Fruit fly (Drosophila melanogaster) whole organism, embryonic: ENCODE data around the gene CG5910.
A peak's percentile ranks its signal among the peaks of the same experiment; 100 is the strongest.

ENCODE experiments used
- Asciz ChIP-seq: fragments of 200-800 bp; sonication (Bioruptor generic); optimal IDR thresholded peaks from 2 replicates; lab custom pipeline; 2017; ENCODE audit warnings: missing biosample characterization, mild to moderate bottlenecking, missing genetic modification characterization, missing genetic modification reagents
- Atf6 ChIP-seq: fragments of 200-800 bp; sonication (Bioruptor generic); IDR thresholded peaks from 2 replicates; pipeline ENCODE4 v1.3.6; 2022; ENCODE audit warnings: missing biosample characterization, missing genetic modification characterization
- Blimp-1 ChIP-seq: fragments of 200-800 bp; sonication (Bioruptor generic); optimal IDR thresholded peaks from 3 replicates; lab custom pipeline; 2018; ENCODE audit warnings: missing biosample characterization, missing genetic modification characterization, mild to moderate bottlenecking, moderate library complexity, missing genetic modification reagents
- CG10462 ChIP-seq: fragments of 200-800 bp; sonication (Bioruptor generic); optimal IDR thresholded peaks from 2 replicates; lab custom pipeline; 2016; ENCODE audit warnings: missing biosample characterization, missing genetic modification characterization
- CG10565 ChIP-seq: fragments of 200-800 bp; sonication (Bioruptor generic); optimal IDR thresholded peaks from 3 replicates; lab custom pipeline; 2016; ENCODE audit warnings: missing biosample characterization, mild to moderate bottlenecking, missing genetic modification characterization
- CG12942 ChIP-seq: fragments of 200-800 bp; sonication (Bioruptor generic); optimal IDR thresholded peaks from 3 replicates; lab custom pipeline; 2016; ENCODE audit warnings: missing biosample characterization, missing genetic modification characterization
- CG13894 ChIP-seq: fragments of 200-800 bp; sonication (Bioruptor generic); optimal IDR thresholded peaks from 3 replicates; lab custom pipeline; 2018; ENCODE audit warnings: missing biosample characterization, mild to moderate bottlenecking, missing genetic modification characterization, moderate library complexity
- CG17612 ChIP-seq: fragments of 200-800 bp; sonication (Bioruptor generic); IDR thresholded peaks from 2 replicates; pipeline ENCODE4 v1.3.6; 2022; ENCODE audit warnings: missing biosample characterization, missing genetic modification characterization
- CG2120 ChIP-seq: fragments of 200-800 bp; sonication (Bioruptor generic); optimal IDR thresholded peaks from 3 replicates; lab custom pipeline; 2016; ENCODE audit warnings: missing biosample characterization, missing genetic modification characterization
- CG34224 ChIP-seq: fragments of 200-800 bp; sonication (Bioruptor generic); IDR thresholded peaks from 3 replicates; pipeline ENCODE4 v1.3.6; 2022; ENCODE audit warnings: missing biosample characterization, missing genetic modification characterization; ENCODE audit not compliant: partially characterized antibody
- CG4282 ChIP-seq: fragments of 200-800 bp; sonication (Bioruptor generic); optimal IDR thresholded peaks from 2 replicates; lab custom pipeline; 2016; ENCODE audit warnings: missing biosample characterization, missing genetic modification characterization
- CG5953 ChIP-seq: fragments of 200-800 bp; sonication (Bioruptor generic); IDR thresholded peaks from 2 replicates; pipeline ENCODE4 v1.3.6; 2022; ENCODE audit warnings: missing biosample characterization, missing genetic modification characterization
- CG6654 ChIP-seq: fragments of 200-800 bp; sonication (Bioruptor generic); optimal IDR thresholded peaks from 2 replicates; lab custom pipeline; 2017; ENCODE audit warnings: missing biosample characterization, mild to moderate bottlenecking, missing genetic modification characterization
- CG6791 ChIP-seq: fragments of 200-800 bp; sonication (Bioruptor generic); IDR thresholded peaks from 3 replicates; pipeline ENCODE4 v1.3.6; 2022; ENCODE audit warnings: missing biosample characterization, missing genetic modification characterization; ENCODE audit not compliant: partially characterized antibody
- CG7928 ChIP-seq: fragments of 200-800 bp; sonication (Bioruptor generic); optimal IDR thresholded peaks from 2 replicates; lab custom pipeline; 2017; ENCODE audit warnings: missing biosample characterization, mild to moderate bottlenecking, missing genetic modification characterization
- CHES-1-like ChIP-seq: fragments of 200-800 bp; sonication (Bioruptor generic); optimal IDR thresholded peaks from 2 replicates; lab custom pipeline; 2016; ENCODE audit warnings: missing biosample characterization, missing genetic modification characterization
- D ChIP-seq, 2 experiments: fragments of 200-800 bp in 1 of 2; fragments of >200 bp in 1 of 2; sonication (Bioruptor generic) in 1 of 2; optimal IDR thresholded peaks; 2 replicates in 1 of 2; 3 replicates in 1 of 2; lab custom pipeline; 2017; ENCODE audit warnings: mild to moderate bottlenecking in 1 of 2, missing biosample characterization in 1 of 2, missing genetic modification characterization in 1 of 2, missing genetic modification reagents in 1 of 2
- Ets97D ChIP-seq: fragments of 200-800 bp; sonication (Bioruptor generic); optimal IDR thresholded peaks from 3 replicates; lab custom pipeline; 2016; ENCODE audit warnings: missing biosample characterization, missing genetic modification characterization
- Gsc ChIP-seq: fragments of 200-800 bp; sonication (Bioruptor generic); IDR thresholded peaks from 2 replicates; pipeline ENCODE4 v1.3.6; 2022; ENCODE audit warnings: missing biosample characterization, missing genetic modification characterization
- Max ChIP-seq: fragments of 200-800 bp; sonication (Bioruptor generic); optimal IDR thresholded peaks from 2 replicates; lab custom pipeline; 2016; ENCODE audit warnings: missing biosample characterization, mild to moderate bottlenecking, missing genetic modification characterization
- Neu2 ChIP-seq: fragments of 200-800 bp; sonication (Bioruptor generic); optimal IDR thresholded peaks from 3 replicates; lab custom pipeline; 2016; ENCODE audit warnings: missing biosample characterization, missing genetic modification characterization, borderline replicate concordance
- Scr ChIP-seq: fragments of 200-800 bp; sonication (Bioruptor generic); IDR thresholded peaks from 2 replicates; pipeline ENCODE4 v1.3.6; 2022; ENCODE audit warnings: missing biosample characterization, missing genetic modification characterization; ENCODE audit not compliant: partially characterized antibody
- Sin3A ChIP-seq: fragments of >200 bp; optimal IDR thresholded peaks from 2 replicates; lab custom pipeline; 2018
- al ChIP-seq: fragments of 200-800 bp; sonication (Bioruptor generic); IDR thresholded peaks from 2 replicates; pipeline ENCODE4 v1.3.6; 2022; ENCODE audit warnings: missing biosample characterization, missing genetic modification characterization
- bbx ChIP-seq: fragments of 200-800 bp; sonication (Bioruptor generic); IDR thresholded peaks from 2 replicates; pipeline ENCODE4 v1.3.6; 2022; ENCODE audit warnings: missing biosample characterization, missing genetic modification characterization; ENCODE audit not compliant: partially characterized antibody
- cad ChIP-seq: fragments of >200 bp; optimal IDR thresholded peaks from 2 replicates; lab custom pipeline; 2017; ENCODE audit warnings: missing biosample characterization, missing genetic modification characterization
- chm ChIP-seq: fragments of 200-800 bp; sonication (Bioruptor generic); IDR thresholded peaks from 2 replicates; pipeline ENCODE4 v1.3.6; 2022; ENCODE audit warnings: missing biosample characterization, missing genetic modification characterization
- ci ChIP-seq: fragments of 200-800 bp; sonication (Bioruptor generic); IDR thresholded peaks from 3 replicates; pipeline ENCODE4 v1.3.6; 2022; ENCODE audit warnings: missing biosample characterization, missing genetic modification characterization
- crp ChIP-seq, 2 experiments: fragments of 200-800 bp; sonication (Bioruptor generic); optimal IDR thresholded peaks; 2 replicates in 1 of 2; 3 replicates in 1 of 2; lab custom pipeline; 2017; ENCODE audit warnings: missing biosample characterization in 2 of 2, missing genetic modification characterization in 2 of 2, mild to moderate bottlenecking in 1 of 2, moderate library complexity in 1 of 2
- cwo ChIP-seq: fragments of 200-800 bp; sonication (Bioruptor generic); optimal IDR thresholded peaks from 3 replicates; lab custom pipeline; 2017; ENCODE audit warnings: missing biosample characterization, missing genetic modification characterization, mild to moderate bottlenecking, moderate library complexity, missing genetic modification reagents
- ems ChIP-seq: fragments of 200-800 bp; sonication (Bioruptor generic); optimal IDR thresholded peaks from 3 replicates; lab custom pipeline; 2016; ENCODE audit warnings: missing biosample characterization, missing genetic modification characterization
- exex ChIP-seq: fragments of 200-800 bp; sonication (Bioruptor generic); optimal IDR thresholded peaks from 4 replicates; lab custom pipeline; 2018; ENCODE audit warnings: missing biosample characterization, mild to moderate bottlenecking, missing genetic modification characterization, moderate library complexity
- fd64A ChIP-seq: fragments of 200-800 bp; sonication (Bioruptor generic); optimal IDR thresholded peaks from 3 replicates; lab custom pipeline; 2018; ENCODE audit warnings: missing biosample characterization, mild to moderate bottlenecking, missing genetic modification characterization
- kah ChIP-seq: fragments of 200-800 bp; sonication (Bioruptor generic); optimal IDR thresholded peaks from 2 replicates; lab custom pipeline; 2018; ENCODE audit warnings: missing biosample characterization, mild to moderate bottlenecking, missing genetic modification characterization
- lbe ChIP-seq: fragments of 200-800 bp; sonication (Bioruptor generic); optimal IDR thresholded peaks from 2 replicates; lab custom pipeline; 2016; ENCODE audit warnings: missing biosample characterization, mild to moderate bottlenecking, missing genetic modification characterization
- lov ChIP-seq, 2 experiments: fragments of 200-800 bp in 1 of 2; fragments of >200 bp in 1 of 2; sonication (Bioruptor generic) in 1 of 2; IDR thresholded peaks in 1 of 2; optimal IDR thresholded peaks in 1 of 2; 2 replicates in 1 of 2; 3 replicates in 1 of 2; pipeline versions ENCODE4 v1.3.6 to Lab custom; 2017 to 2022; ENCODE audit warnings: missing biosample characterization in 1 of 2, missing genetic modification characterization in 1 of 2
- luna ChIP-seq: fragments of 200-800 bp; sonication (Bioruptor generic); optimal IDR thresholded peaks from 2 replicates; lab custom pipeline; 2016; ENCODE audit warnings: missing biosample characterization, missing genetic modification characterization
- nerfin-1 ChIP-seq: fragments of 200-800 bp; sonication (Bioruptor generic); optimal IDR thresholded peaks from 3 replicates; lab custom pipeline; 2019; ENCODE audit warnings: missing biosample characterization, mild to moderate bottlenecking, missing genetic modification characterization, moderate library complexity
- peb ChIP-seq: fragments of 200-800 bp; sonication (Bioruptor generic); IDR thresholded peaks from 2 replicates; pipeline ENCODE4 v1.3.6; 2022; ENCODE audit warnings: missing biosample characterization, missing genetic modification characterization
- pum ChIP-seq: fragments of 200-800 bp; sonication (Bioruptor generic); optimal IDR thresholded peaks from 2 replicates; lab custom pipeline; 2016; ENCODE audit warnings: missing biosample characterization, missing genetic modification characterization
- scrt ChIP-seq: fragments of 200-800 bp; sonication (Bioruptor generic); optimal IDR thresholded peaks from 2 replicates; lab custom pipeline; 2018; ENCODE audit warnings: missing biosample characterization, mild to moderate bottlenecking, missing genetic modification characterization, moderate library complexity
- slbo ChIP-seq: fragments of 200-800 bp; sonication (Bioruptor generic); IDR thresholded peaks from 2 replicates; pipeline ENCODE4 v1.3.6; 2022; ENCODE audit warnings: missing biosample characterization, missing genetic modification characterization
- stwl ChIP-seq: fragments of 200-800 bp; sonication (Bioruptor generic); optimal IDR thresholded peaks from 3 replicates; lab custom pipeline; 2018; ENCODE audit warnings: missing biosample characterization, mild to moderate bottlenecking, missing genetic modification characterization, moderate library complexity
- tin ChIP-seq: fragments of 200-800 bp; sonication (Bioruptor generic); optimal IDR thresholded peaks from 3 replicates; lab custom pipeline; 2016; ENCODE audit warnings: missing biosample characterization, missing genetic modification characterization
- tup ChIP-seq: fragments of 200-800 bp; sonication (Bioruptor generic); optimal IDR thresholded peaks from 2 replicates; lab custom pipeline; 2016; ENCODE audit warnings: missing biosample characterization, mild to moderate bottlenecking, missing genetic modification characterization, moderate library complexity
- twi ChIP-seq: fragments of 200-800 bp; optimal IDR thresholded peaks from 2 replicates; lab custom pipeline; 2019; ENCODE audit warnings: missing biosample characterization, mild to moderate bottlenecking, missing genetic modification characterization, moderate library complexity
- usp ChIP-seq: fragments of >200 bp; optimal IDR thresholded peaks from 2 replicates; lab custom pipeline; 2017; ENCODE audit warnings: missing biosample characterization, missing genetic modification characterization

Gene CG5910

DNA sequence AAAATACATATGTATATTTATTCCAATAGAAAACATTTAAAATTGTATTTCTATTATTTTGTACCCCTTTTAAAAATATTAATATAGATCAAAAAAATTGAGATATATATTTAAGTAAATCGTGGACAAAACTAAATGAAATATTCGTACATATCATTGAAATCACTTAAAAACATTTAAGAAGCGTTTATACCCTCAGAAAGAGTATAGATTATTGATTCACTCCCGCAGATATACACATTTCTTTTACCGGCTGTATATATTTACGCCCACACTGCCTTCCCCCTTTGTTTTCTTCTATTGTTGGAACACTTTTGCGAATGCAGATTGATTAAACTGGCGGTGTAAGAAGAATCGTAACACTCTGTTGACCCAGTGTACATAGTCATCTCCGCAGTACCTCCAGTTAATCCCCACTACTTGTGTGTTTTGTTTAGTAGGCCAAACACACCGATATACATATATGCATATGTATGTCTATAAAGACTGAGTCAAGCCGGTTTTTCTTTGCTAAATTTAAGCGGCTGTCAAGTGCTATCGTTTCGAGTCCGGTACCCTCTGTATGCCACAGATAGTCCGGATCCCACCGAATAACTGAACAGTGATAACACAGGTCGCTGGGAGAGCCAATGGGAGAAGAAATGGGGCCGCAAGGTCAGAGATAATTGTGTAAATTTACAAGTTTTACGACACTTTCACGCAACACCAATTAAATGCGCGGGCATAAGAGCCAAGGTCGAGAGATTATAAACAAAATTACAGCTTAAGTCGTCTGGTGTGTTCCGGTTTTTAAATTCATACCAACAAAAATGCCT is 29.5 kb downstream of the CG5910 start (continued):
- peak; percentile 29; the same call in 1 of the 2 replicates for TF ChIP-seq slbo
- TF ChIP-seq Scr (GFP tag; lab: Robert Waterston, UW) = no peak
- peak; percentile 12 for TF ChIP-seq CG13894 (tag; lab: Kevin White, UChicago)
- TF ChIP-seq chm (GFP tag; lab: Robert Waterston, UW) = 0 out of 2 replicates have a peak, but pooled peaks have one; percentile 32
- peak; percentile 31 for TF ChIP-seq CG2120
- no peak for TF ChIP-seq CG10565 (GFP tag; lab: Kevin White, UChicago)
- no peak for TF ChIP-seq CG4282 (GFP tag; lab: Kevin White, UChicago)
- TF ChIP-seq nerfin-1 (tag; lab: Kevin White, UChicago) = peak; percentile 49
- no peak for TF ChIP-seq Blimp-1
- TF ChIP-seq scrt = peak; percentile 1
- TF ChIP-seq usp = no peak
- TF ChIP-seq CG7928 (GFP tag; lab: Kevin White, UChicago) = no peak
- peak; percentile 49 for TF ChIP-seq tup (GFP tag; lab: Kevin White, UChicago)
- TF ChIP-seq CG17612 (GFP tag; lab: Robert Waterston, UW) = no peak
- TF ChIP-seq CG6791 (GFP tag; lab: Robert Waterston, UW) = no peak
- no peak for TF ChIP-seq tin (GFP tag; lab: Kevin White, UChicago)
- 0 out of 2 replicates have a peak, but pooled peaks have one; percentile 29 for TF ChIP-seq Atf6
- TF ChIP-seq lov (optimal IDR thresholded peaks at IDR 0.05; lab: Kevin White, UChicago) = no peak
- no peak for TF ChIP-seq lov (GFP tag; IDR thresholded peaks at IDR 0.05; lab: Robert Waterston, UW)
- TF ChIP-seq Sin3A (lab: Kevin White, UChicago) = no peak
- TF ChIP-seq lbe (GFP tag; lab: Kevin White, UChicago) = no peak
- TF ChIP-seq kah (GFP tag; lab: Kevin White, UChicago) = peak; percentile 8
- TF ChIP-seq luna (GFP tag; lab: Kevin White, UChicago) = peak; percentile 5
- no peak for TF ChIP-seq bbx (GFP tag; lab: Robert Waterston, UW)
- peak; percentile 60 for TF ChIP-seq ems (GFP tag; lab: Kevin White, UChicago)
- TF ChIP-seq stwl (tag; lab: Kevin White, UChicago) = no peak
- no peak for TF ChIP-seq Gsc (GFP tag; lab: Robert Waterston, UW)
- TF ChIP-seq CG34224 = no peak
- peak; percentile 17 for TF ChIP-seq pum (GFP tag; lab: Kevin White, UChicago)
- no peak for TF ChIP-seq al
- TF ChIP-seq ci (GFP tag; lab: Robert Waterston, UW) = peak; percentile 86
- TF ChIP-seq Asciz (GFP tag; lab: Kevin White, UChicago) = peak; percentile 79
- TF ChIP-seq peb = no peak
- TF ChIP-seq CG10462 (GFP tag; lab: Kevin White, UChicago) = peak; percentile 41
- peak; percentile 6 for TF ChIP-seq Max (GFP tag; lab: Kevin White, UChicago)
- TF ChIP-seq twi (tag; lab: Kevin White, UChicago) = no peak
- TF ChIP-seq cad (GFP tag; lab: Kevin White, UChicago) = no peak
- TF ChIP-seq D (optimal IDR thresholded peaks at IDR 0.05; lab: Kevin White, UChicago) = no peak
- TF ChIP-seq D (GFP tag; optimal IDR thresholded peaks at IDR 0.05; lab: Kevin White, UChicago) = peak; percentile 34
- no peak for TF ChIP-seq cwo (GFP tag; lab: Kevin White, UChicago)
- TF ChIP-seq Neu2 (GFP tag; lab: Kevin White, UChicago) = no peak
- TF ChIP-seq CG6654 (GFP tag; lab: Kevin White, UChicago) = no peak
- peak; percentile 53 for TF ChIP-seq CHES-1-like
- peak; percentile 51 for TF ChIP-seq exex
- peak; percentile 47; the same call in 1 of the 2 replicates for TF ChIP-seq CG5953 (GFP tag; lab: Robert Waterston, UW)
- TF ChIP-seq Ets97D (GFP tag; lab: Kevin White, UChicago) = no peak
- TF ChIP-seq crp (GFP tag; optimal IDR thresholded peaks at IDR 0.05; lab: Kevin White, UChicago) = no peak
- peak; percentile 44 for TF ChIP-seq CG12942
- TF ChIP-seq fd64A (GFP tag; lab: Kevin White, UChicago) = peak; percentile 75
